Worm (Caenorhabditis elegans): ENCODE measurements around the gene Y17G7B.12.

DNA sequence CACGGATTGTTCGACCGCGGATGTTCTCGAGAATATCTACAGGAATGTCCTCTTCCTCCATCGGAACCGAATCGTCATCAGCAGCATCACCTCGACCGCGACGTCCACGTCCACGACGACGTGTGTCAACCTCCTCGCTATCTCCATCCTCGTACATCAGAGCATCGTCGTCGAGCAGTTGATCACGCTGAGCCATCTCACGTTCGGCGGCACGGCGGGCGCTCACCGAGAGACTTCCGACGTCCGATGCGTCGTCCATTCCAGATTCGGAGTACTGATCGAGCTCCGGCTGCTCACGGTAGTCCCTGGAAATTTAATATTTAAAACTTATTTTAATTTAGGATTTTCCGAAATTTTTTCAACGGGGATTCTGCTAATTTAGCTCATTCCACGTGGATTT is 17.7 kb upstream of the Y17G7B.12 start:
- TF ChIP-seq lin-13 (tag; optimal IDR thresholded peaks at IDR 0.05), result no peak
- TF ChIP-seq lsy-2 (tag; optimal IDR thresholded peaks at IDR 0.05), result no peak
